Fruit fly (Drosophila melanogaster) whole organism, embryonic: Measurements from ENCODE around the gene IA-2.

ENCODE experiments used
- Ada2b ChIP-seq: fragments of 200-800 bp; sonication (Bioruptor generic); IDR thresholded peaks from 2 replicates; pipeline ENCODE4 v1.3.6; 2022; ENCODE audit warnings: missing biosample characterization, missing genetic modification characterization
- B-H2 ChIP-seq: fragments of 200-800 bp; sonication (Bioruptor generic); optimal IDR thresholded peaks from 2 replicates; lab custom pipeline; 2018; ENCODE audit warnings: missing biosample characterization, mild to moderate bottlenecking, missing genetic modification characterization
- Blimp-1 ChIP-seq: fragments of 200-800 bp; sonication (Bioruptor generic); optimal IDR thresholded peaks from 3 replicates; lab custom pipeline; 2018; ENCODE audit warnings: missing biosample characterization, missing genetic modification characterization, mild to moderate bottlenecking, moderate library complexity, missing genetic modification reagents
- BtbVII ChIP-seq: fragments of 200-800 bp; sonication (Bioruptor generic); optimal IDR thresholded peaks from 3 replicates; lab custom pipeline; 2017; ENCODE audit warnings: missing biosample characterization, mild to moderate bottlenecking, missing genetic modification characterization
- CG10543 ChIP-seq: fragments of 200-800 bp; sonication (Bioruptor generic); optimal IDR thresholded peaks from 3 replicates; lab custom pipeline; 2017; ENCODE audit warnings: missing biosample characterization, mild to moderate bottlenecking, missing genetic modification characterization, moderate library complexity
- CG10959 ChIP-seq: fragments of 200-800 bp; sonication (Bioruptor generic); IDR thresholded peaks from 2 replicates; pipeline ENCODE4 v1.3.6; 2022; ENCODE audit warnings: missing biosample characterization, missing genetic modification characterization
- CG10979 ChIP-seq: fragments of 200-800 bp; sonication (Bioruptor generic); optimal IDR thresholded peaks from 2 replicates; lab custom pipeline; 2018; ENCODE audit warnings: missing biosample characterization, mild to moderate bottlenecking, missing genetic modification characterization, moderate library complexity
- CG13296 ChIP-seq: fragments of 200-800 bp; sonication (Bioruptor generic); optimal IDR thresholded peaks from 3 replicates; lab custom pipeline; 2018; ENCODE audit warnings: missing biosample characterization, mild to moderate bottlenecking, missing genetic modification characterization
- CG13624 ChIP-seq: fragments of 200-800 bp; sonication (Bioruptor generic); optimal IDR thresholded peaks from 2 replicates; lab custom pipeline; 2016; ENCODE audit warnings: missing biosample characterization, missing genetic modification characterization
- CG14965 ChIP-seq: fragments of 200-800 bp; sonication (Bioruptor generic); optimal IDR thresholded peaks from 2 replicates; lab custom pipeline; 2016; ENCODE audit warnings: missing biosample characterization, missing genetic modification characterization, borderline replicate concordance
- CG15514 ChIP-seq: fragments of 200-800 bp; sonication (Bioruptor generic); optimal IDR thresholded peaks from 3 replicates; lab custom pipeline; 2017; ENCODE audit warnings: missing biosample characterization, missing genetic modification characterization, mild to moderate bottlenecking, moderate library complexity, missing genetic modification reagents
- CG15601 ChIP-seq: fragments of 200-800 bp; sonication (Bioruptor generic); optimal IDR thresholded peaks from 3 replicates; lab custom pipeline; 2019; ENCODE audit warnings: missing biosample characterization, mild to moderate bottlenecking, missing genetic modification characterization, moderate library complexity
- CG17568 ChIP-seq: fragments of 200-800 bp; sonication (Bioruptor generic); optimal IDR thresholded peaks from 2 replicates; lab custom pipeline; 2018; ENCODE audit warnings: missing biosample characterization, mild to moderate bottlenecking, missing genetic modification characterization, moderate library complexity
- CG17912 ChIP-seq: fragments of 200-800 bp; sonication (Bioruptor generic); optimal IDR thresholded peaks from 2 replicates; lab custom pipeline; 2018; ENCODE audit warnings: missing biosample characterization, mild to moderate bottlenecking, missing genetic modification characterization
- CG18764 ChIP-seq: fragments of 200-800 bp; sonication (Bioruptor generic); optimal IDR thresholded peaks from 3 replicates; lab custom pipeline; 2016; ENCODE audit warnings: missing biosample characterization, missing genetic modification characterization
- CG2712 ChIP-seq: fragments of 200-800 bp; optimal IDR thresholded peaks from 3 replicates; lab custom pipeline; 2019; ENCODE audit warnings: missing biosample characterization, mild to moderate bottlenecking, missing genetic modification characterization, moderate library complexity
- CG30431 ChIP-seq: fragments of 200-800 bp; sonication (Bioruptor generic); optimal IDR thresholded peaks from 2 replicates; lab custom pipeline; 2017; ENCODE audit warnings: missing biosample characterization, missing genetic modification characterization
- CG31388 ChIP-seq: fragments of 200-800 bp; sonication (Bioruptor generic); optimal IDR thresholded peaks from 2 replicates; lab custom pipeline; 2016; ENCODE audit warnings: missing biosample characterization, missing genetic modification characterization
- CG34376 ChIP-seq: fragments of 200-800 bp; sonication (Bioruptor generic); optimal IDR thresholded peaks from 2 replicates; lab custom pipeline; 2018; ENCODE audit warnings: missing biosample characterization, mild to moderate bottlenecking, missing genetic modification characterization
- CG3726 ChIP-seq: fragments of 200-800 bp; sonication (Bioruptor generic); IDR thresholded peaks from 3 replicates; pipeline ENCODE4, ENCODE4 v1.3.6; 2022; ENCODE audit warnings: missing biosample characterization, missing genetic modification characterization
- CG42726 ChIP-seq: fragments of 200-800 bp; sonication (Bioruptor generic); IDR thresholded peaks from 2 replicates; pipeline ENCODE4 v1.3.6; 2022; ENCODE audit warnings: missing biosample characterization, missing genetic modification characterization; ENCODE audit not compliant: partially characterized antibody
- CG6175 ChIP-seq: fragments of 200-800 bp; sonication (Bioruptor generic); IDR thresholded peaks from 3 replicates; pipeline ENCODE4 v1.3.6; 2022; ENCODE audit warnings: missing biosample characterization, missing genetic modification characterization
- CG6791 ChIP-seq: fragments of 200-800 bp; sonication (Bioruptor generic); IDR thresholded peaks from 3 replicates; pipeline ENCODE4 v1.3.6; 2022; ENCODE audit warnings: missing biosample characterization, missing genetic modification characterization; ENCODE audit not compliant: partially characterized antibody
- CG7556 ChIP-seq: fragments of 200-800 bp; sonication (Bioruptor generic); optimal IDR thresholded peaks from 2 replicates; lab custom pipeline; 2017; ENCODE audit warnings: missing biosample characterization, mild to moderate bottlenecking, missing genetic modification characterization
- CG7963 ChIP-seq: fragments of 200-800 bp; sonication (Bioruptor generic); IDR thresholded peaks from 3 replicates; pipeline ENCODE4 v1.3.6; 2022; ENCODE audit warnings: missing biosample characterization, missing genetic modification characterization; ENCODE audit not compliant: partially characterized antibody
- CG9727 ChIP-seq: fragments of 200-800 bp; sonication (Bioruptor generic); optimal IDR thresholded peaks from 3 replicates; lab custom pipeline; 2017; ENCODE audit warnings: missing biosample characterization, mild to moderate bottlenecking, missing genetic modification characterization
- CG9932 ChIP-seq: fragments of 200-800 bp; sonication (Bioruptor generic); IDR thresholded peaks from 2 replicates; pipeline ENCODE4 v1.3.6; 2022; ENCODE audit warnings: missing biosample characterization, missing genetic modification characterization
- CrebB ChIP-seq: fragments of 200-800 bp; sonication (Bioruptor generic); optimal IDR thresholded peaks from 3 replicates; lab custom pipeline; 2018; ENCODE audit warnings: missing biosample characterization, mild to moderate bottlenecking, missing genetic modification characterization
- Dip2 ChIP-seq: fragments of 200-800 bp; sonication (Bioruptor generic); IDR thresholded peaks from 2 replicates; pipeline ENCODE4 v1.3.6; 2022; ENCODE audit warnings: missing biosample characterization, missing genetic modification characterization
- Dip3 ChIP-seq: fragments of 200-800 bp; sonication (Bioruptor generic); optimal IDR thresholded peaks from 3 replicates; lab custom pipeline; 2016; ENCODE audit warnings: missing biosample characterization, missing genetic modification characterization
- Drgx ChIP-seq: fragments of 200-800 bp; sonication (Bioruptor generic); IDR thresholded peaks from 2 replicates; pipeline ENCODE4 v1.3.6; 2022; ENCODE audit warnings: missing biosample characterization, missing genetic modification characterization
- Hmr ChIP-seq: fragments of 200-800 bp; sonication (Bioruptor generic); optimal IDR thresholded peaks from 3 replicates; lab custom pipeline; 2017; ENCODE audit warnings: mild to moderate bottlenecking, missing biosample characterization, missing genetic modification reagents, missing genetic modification characterization
- Kr ChIP-seq: fragments of 200-800 bp; sonication (Bioruptor generic); optimal IDR thresholded peaks from 2 replicates; lab custom pipeline; 2017; ENCODE audit warnings: missing biosample characterization, mild to moderate bottlenecking, missing genetic modification characterization
- Lhr ChIP-seq: fragments of 200-800 bp; sonication (Bioruptor generic); optimal IDR thresholded peaks from 3 replicates; lab custom pipeline; 2017; ENCODE audit warnings: mild to moderate bottlenecking, missing biosample characterization, missing genetic modification reagents, missing genetic modification characterization
- Nf-YB ChIP-seq: fragments of 200-800 bp; sonication (Bioruptor generic); optimal IDR thresholded peaks from 3 replicates; lab custom pipeline; 2019; ENCODE audit warnings: missing biosample characterization, mild to moderate bottlenecking, missing genetic modification characterization, moderate library complexity
- Rfx ChIP-seq: fragments of 200-800 bp; sonication (Bioruptor generic); IDR thresholded peaks from 2 replicates; pipeline ENCODE4 v1.3.6; 2022; ENCODE audit warnings: missing biosample characterization, missing genetic modification characterization
- Scr ChIP-seq: fragments of 200-800 bp; sonication (Bioruptor generic); IDR thresholded peaks from 2 replicates; pipeline ENCODE4 v1.3.6; 2022; ENCODE audit warnings: missing biosample characterization, missing genetic modification characterization; ENCODE audit not compliant: partially characterized antibody
- Sry-β ChIP-seq: fragments of 200-800 bp; sonication (Bioruptor generic); optimal IDR thresholded peaks from 2 replicates; lab custom pipeline; 2018; ENCODE audit warnings: missing biosample characterization, mild to moderate bottlenecking, missing genetic modification characterization, moderate library complexity
- ara ChIP-seq: fragments of 200-800 bp; sonication (Bioruptor generic); IDR thresholded peaks from 2 replicates; pipeline ENCODE4 v1.3.6; 2022; ENCODE audit warnings: missing biosample characterization, missing genetic modification characterization
- crp ChIP-seq, 2 experiments: fragments of 200-800 bp; sonication (Bioruptor generic); optimal IDR thresholded peaks; 2 replicates in 1 of 2; 3 replicates in 1 of 2; lab custom pipeline; 2017; ENCODE audit warnings: missing biosample characterization in 2 of 2, missing genetic modification characterization in 2 of 2, mild to moderate bottlenecking in 1 of 2, moderate library complexity in 1 of 2
- dan ChIP-seq: fragments of 200-800 bp; sonication (Bioruptor generic); IDR thresholded peaks from 2 replicates; pipeline ENCODE4 v1.3.6; 2022; ENCODE audit warnings: missing biosample characterization, missing genetic modification characterization
- gem ChIP-seq: fragments of 200-800 bp; sonication (Bioruptor generic); optimal IDR thresholded peaks from 2 replicates; lab custom pipeline; 2019; ENCODE audit warnings: missing biosample characterization, mild to moderate bottlenecking, missing genetic modification characterization, moderate library complexity
- grau ChIP-seq: fragments of 200-800 bp; optimal IDR thresholded peaks from 3 replicates; lab custom pipeline; 2019; ENCODE audit warnings: missing biosample characterization, mild to moderate bottlenecking, missing genetic modification characterization, moderate library complexity
- grn ChIP-seq: fragments of 200-800 bp; sonication (Bioruptor generic); optimal IDR thresholded peaks from 3 replicates; lab custom pipeline; 2017; ENCODE audit warnings: missing biosample characterization, missing genetic modification characterization
- nerfin-2 ChIP-seq: fragments of 200-800 bp; sonication (Bioruptor generic); IDR thresholded peaks from 2 replicates; pipeline ENCODE4 v1.3.6; 2022; ENCODE audit warnings: missing biosample characterization, missing genetic modification characterization; ENCODE audit not compliant: partially characterized antibody
- onecut ChIP-seq: fragments of 200-800 bp; sonication (Bioruptor generic); IDR thresholded peaks from 2 replicates; pipeline ENCODE4 v1.3.6; 2022; ENCODE audit warnings: missing biosample characterization, missing genetic modification characterization
- pfk ChIP-seq: fragments of 200-800 bp; sonication (Bioruptor generic); optimal IDR thresholded peaks from 2 replicates; lab custom pipeline; 2018; ENCODE audit warnings: missing biosample characterization, mild to moderate bottlenecking, missing genetic modification characterization, moderate library complexity
- sens ChIP-seq: fragments of 200-800 bp; sonication (Bioruptor generic); peaks from one replicate; lab custom pipeline; 2016; ENCODE audit warnings: missing biosample characterization, missing genetic modification characterization
- so ChIP-seq: fragments of 200-800 bp; sonication (Bioruptor generic); IDR thresholded peaks from 3 replicates; pipeline ENCODE4 v1.3.6; 2022; ENCODE audit warnings: missing biosample characterization, missing genetic modification characterization
- zf30C ChIP-seq: fragments of 200-800 bp; sonication (Bioruptor generic); optimal IDR thresholded peaks from 3 replicates; lab custom pipeline; 2018; ENCODE audit warnings: missing biosample characterization, mild to moderate bottlenecking, missing genetic modification characterization

IA-2 gene

DNA sequence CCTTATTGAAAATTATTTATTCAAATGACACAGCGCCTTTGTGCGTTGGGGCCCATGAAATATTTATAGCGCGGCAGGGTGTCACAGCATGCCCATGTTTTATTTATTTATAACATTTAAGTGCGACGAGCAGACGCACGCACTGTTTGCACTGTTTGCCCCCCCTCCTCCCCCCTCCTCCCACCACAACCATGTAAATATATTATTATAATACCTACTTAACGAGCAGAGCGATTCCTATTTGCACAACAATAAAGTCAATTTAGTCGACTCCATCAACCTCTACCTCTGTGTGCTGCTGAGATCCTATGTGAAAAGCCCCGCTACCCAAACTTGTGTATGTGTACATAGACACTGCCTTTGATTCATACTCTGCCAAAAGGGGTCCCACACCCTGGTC, 46.9 kb upstream of the IA-2 start (continued):
- no peak for TF ChIP-seq CG10979 (tag; lab: Kevin White, UChicago)
- no peak for TF ChIP-seq pfk (GFP tag; lab: Kevin White, UChicago)
- no peak for TF ChIP-seq Drgx (GFP tag; lab: Robert Waterston, UW)
- TF ChIP-seq ara (GFP tag; lab: Robert Waterston, UW) = no peak
- 0 out of 2 replicates have a peak, but pooled peaks have one; percentile 18 for TF ChIP-seq onecut
- no peak for TF ChIP-seq CG42726
- no peak for TF ChIP-seq crp (GFP tag; optimal IDR thresholded peaks at IDR 0.05; lab: Kevin White, UChicago)
- TF ChIP-seq Kr (GFP tag; lab: Kevin White, UChicago) = no peak
- TF ChIP-seq CG18764 (GFP tag; lab: Kevin White, UChicago) = no peak
- no peak for TF ChIP-seq CG6791 (GFP tag; lab: Robert Waterston, UW)
- no peak for TF ChIP-seq CG10959 (GFP tag; lab: Robert Waterston, UW)
- TF ChIP-seq CG9727 (GFP tag; lab: Kevin White, UChicago) = peak; percentile 16
- TF ChIP-seq CG14965 (GFP tag; lab: Kevin White, UChicago) = no peak
- no peak for TF ChIP-seq CG30431 (GFP tag; lab: Kevin White, UChicago)
- 0 out of 2 replicates have a peak, but pooled peaks have one; percentile 16 for TF ChIP-seq Rfx (GFP tag; lab: Robert Waterston, UW)
- TF ChIP-seq CG13624 (GFP tag; lab: Kevin White, UChicago) = no peak
- peak; percentile 19 for TF ChIP-seq CG15514 (GFP tag; lab: Kevin White, UChicago)
- 0 out of 3 replicates have a peak, but pooled peaks have one; percentile 31 for TF ChIP-seq CG3726 (GFP tag; lab: Robert Waterston, UW)
- TF ChIP-seq CG6175 (GFP tag; lab: Robert Waterston, UW) = no peak
- TF ChIP-seq CG7556 (GFP tag; lab: Kevin White, UChicago) = no peak
- no peak for TF ChIP-seq CG7963 (GFP tag; lab: Robert Waterston, UW)
- TF ChIP-seq Lhr (GFP tag; lab: Kevin White, UChicago) = no peak
- no peak for TF ChIP-seq Nf-YB (GFP tag; lab: Kevin White, UChicago)
- no peak for TF ChIP-seq Scr (GFP tag; lab: Robert Waterston, UW)
- TF ChIP-seq CG10543 (GFP tag; lab: Kevin White, UChicago) = peak; percentile 74
- TF ChIP-seq Ada2b (GFP tag; lab: Robert Waterston, UW) = no peak
- no peak for TF ChIP-seq CG31388 (GFP tag; lab: Kevin White, UChicago)
- no peak for TF ChIP-seq nerfin-2 (GFP tag; lab: Robert Waterston, UW)
- no peak for TF ChIP-seq zf30C
- no peak for TF ChIP-seq Sry-β (GFP tag; lab: Kevin White, UChicago)
- TF ChIP-seq BtbVII = no peak
- no peak for TF ChIP-seq CG9932
- TF ChIP-seq so (GFP tag; lab: Robert Waterston, UW) = no peak
- no peak for TF ChIP-seq dan (GFP tag; lab: Robert Waterston, UW)
- no peak for TF ChIP-seq Dip3 (GFP tag; lab: Kevin White, UChicago)
- TF ChIP-seq grn (GFP tag; lab: Kevin White, UChicago) = no peak
- no peak for TF ChIP-seq grau (tag; lab: Kevin White, UChicago)
- TF ChIP-seq Dip2 = no peak
- peak; percentile 47 for TF ChIP-seq CG17912 (GFP tag; lab: Kevin White, UChicago)
- peak; percentile 60 for TF ChIP-seq CrebB (tag; lab: Kevin White, UChicago)
- TF ChIP-seq CG13296 = peak; percentile 33
- TF ChIP-seq CG2712 (tag; lab: Kevin White, UChicago) = no peak
- peak; percentile 69 for TF ChIP-seq Hmr
- TF ChIP-seq B-H2 (GFP tag; lab: Kevin White, UChicago) = peak; percentile 3
- TF ChIP-seq CG17568 (GFP tag; lab: Kevin White, UChicago) = no peak
- TF ChIP-seq Blimp-1 (GFP tag; lab: Kevin White, UChicago) = peak; percentile 50
- peak; percentile 9 for TF ChIP-seq CG15601 (tag; lab: Kevin White, UChicago)
- TF ChIP-seq gem (tag; lab: Kevin White, UChicago) = peak; percentile 59
- no peak for TF ChIP-seq CG34376 (GFP tag; lab: Kevin White, UChicago)
- peak; percentile 44 for TF ChIP-seq sens (GFP tag; lab: Kevin White, UChicago)
